Fruit fly (Drosophila melanogaster) whole organism, adult: Measurements from ENCODE around the gene CG9737.

Experiments
- CG33017 ChIP-seq: fragments of 200-800 bp; sonication (Bioruptor generic); optimal IDR thresholded peaks from 2 replicates; lab custom pipeline; 2018; ENCODE audit warnings: missing biosample characterization, mild to moderate bottlenecking, missing genetic modification characterization, moderate library complexity
- CG7045 ChIP-seq: fragments of 200-800 bp; sonication (Bioruptor generic); optimal IDR thresholded peaks from 2 replicates; lab custom pipeline; 2017; ENCODE audit warnings: missing biosample characterization, mild to moderate bottlenecking, missing genetic modification characterization
- Crg-1 ChIP-seq: fragments of 200-800 bp; sonication (Bioruptor generic); optimal IDR thresholded peaks from 2 replicates; lab custom pipeline; 2016; ENCODE audit warnings: missing biosample characterization, missing genetic modification characterization
- bab1 ChIP-seq: fragments of 200-800 bp; sonication (Bioruptor generic); optimal IDR thresholded peaks from 3 replicates; lab custom pipeline; 2019; ENCODE audit warnings: missing biosample characterization, mild to moderate bottlenecking, missing genetic modification characterization, moderate library complexity
- kay ChIP-seq: fragments of 200-800 bp; sonication (Bioruptor generic); peaks from one replicate; lab custom pipeline; 2016; ENCODE audit warnings: missing biosample characterization, missing genetic modification characterization, borderline replicate concordance
- tj ChIP-seq: fragments of 200-800 bp; sonication (Bioruptor generic); optimal IDR thresholded peaks from 3 replicates; lab custom pipeline; 2017; ENCODE audit warnings: missing biosample characterization, mild to moderate bottlenecking, missing genetic modification characterization, moderate library complexity

dm6 chr3R:30204004-30204603 lies 39.0 kb downstream of the CG9737 start:
- TF ChIP-seq bab1 (GFP tag; lab: Kevin White, UChicago) (no peak), CG7045 (GFP tag; lab: Kevin White, UChicago) (no peak), CG33017 (tag; lab: Kevin White, UChicago) (no peak), kay (GFP tag; lab: Kevin White, UChicago) (no peak), Crg-1 (no peak), tj (no peak)
